Worm (Caenorhabditis elegans): ENCODE results near the gene nhr-189.

DNA sequence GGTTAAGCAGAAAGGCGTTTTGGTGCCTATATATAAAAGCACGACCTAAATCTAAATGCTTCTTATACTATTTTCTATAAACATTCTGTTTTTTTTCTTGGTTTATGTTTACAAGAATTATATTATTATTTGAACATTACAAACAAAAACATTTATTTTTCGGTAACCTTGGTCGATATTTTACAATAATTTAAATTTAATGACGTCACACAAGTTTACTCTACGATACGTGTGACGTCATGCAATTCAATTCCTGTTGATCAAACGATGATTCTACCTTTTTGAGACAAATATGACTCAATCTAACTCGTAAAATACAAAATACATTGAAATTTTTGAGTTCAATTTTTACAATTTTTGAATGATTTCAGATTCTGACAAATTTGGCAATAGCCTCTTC, 36.0 kb upstream of the nhr-189 start:
- TF ChIP-seq ceh-39 (tag; optimal IDR thresholded peaks at IDR 0.05) (no peak), mep-1 (tag; optimal IDR thresholded peaks at IDR 0.05) (no peak), ztf-11 (tag; optimal IDR thresholded peaks at IDR 0.05) (no peak), elt-1 (tag; optimal IDR thresholded peaks at IDR 0.05; ENCODE audit: borderline replicate concordance, insufficient read depth) (no peak), pha-4 (tag; optimal IDR thresholded peaks at IDR 0.05) (no peak), blmp-1 (tag; optimal IDR thresholded peaks at IDR 0.05) (no peak), elt-3 (tag; optimal IDR thresholded peaks at IDR 0.05) (no peak), bed-3 (GFP tag; optimal IDR thresholded peaks at IDR 0.05) (no peak), unc-62 (GFP tag; optimal IDR thresholded peaks at IDR 0.05) (no peak), lsy-2 (tag; optimal IDR thresholded peaks at IDR 0.05) (no peak), snpc-4 (tag; optimal IDR thresholded peaks at IDR 0.05) (no peak), ces-1 (GFP tag; optimal IDR thresholded peaks at IDR 0.05) (no peak), lin-13 (tag; optimal IDR thresholded peaks at IDR 0.05) (no peak)

Data from whole organism, mixed stage, embryonic.